Comparison of ENCODE assay signal across 1 worm cellular context in genomic region chrIV:8112646-8113045, ce11.
A peak's percentile ranks its signal among the peaks of the same experiment; 100 is the strongest.
TF ChIP-seq lines count a peak whose summit lies in the region.

No protein-coding gene starts in this region.

TF ChIP-seq in whole organism, L1 larva, 84 proteins besides CTCF, POLR2A, EP300 and RAD21 (continued from another document):
- TF ChIP-seq unc-130 (tag; optimal IDR thresholded peaks at IDR 0.05; lab: Kevin White, UChicago): peak; percentile 53
- TF ChIP-seq lin-35 (GFP tag; optimal IDR thresholded peaks at IDR 0.05; lab: Kevin White, UChicago): peak; percentile 67 to 86
- no peak for TF ChIP-seq nhr-77 (tag; optimal IDR thresholded peaks at IDR 0.05; lab: Kevin White, UChicago)
- TF ChIP-seq C34B4.2 (tag; optimal IDR thresholded peaks at IDR 0.05; lab: Kevin White, UChicago): no peak
- TF ChIP-seq vab-15 (tag; optimal IDR thresholded peaks at IDR 0.05; lab: Kevin White, UChicago): peak; percentile 17
- TF ChIP-seq isw-1 (GFP tag; IDR thresholded peaks at IDR 0.05; lab: Robert Waterston, UW): no peak
- TF ChIP-seq pax-3 (tag; optimal IDR thresholded peaks at IDR 0.05; lab: Kevin White, UChicago): no peak
- TF ChIP-seq F16B12.6 (tag; optimal IDR thresholded peaks at IDR 0.05; lab: Kevin White, UChicago): peak; percentile 81
- no peak for TF ChIP-seq jun-1 (tag; optimal IDR thresholded peaks at IDR 0.05; lab: Kevin White, UChicago)
